Fruit fly (Drosophila melanogaster) Kc167 (cell line): ENCODE data around the gene ric8a.

Source experiments
- h ChIP-seq: fragments of >200 bp; optimal IDR thresholded peaks from 3 replicates; lab custom pipeline; 2018; ENCODE audit warnings: missing external identifiers
- ttk ChIP-seq: sonication (Bioruptor generic); optimal IDR thresholded peaks from 2 replicates; lab custom pipeline; 2017; ENCODE audit warnings: missing external identifiers

- no peak for TF ChIP-seq h (lab: Kevin White, UChicago)
- no peak for TF ChIP-seq ttk (lab: Kevin White, UChicago)
Observed at dm6 chrX:9284024-9284738, 28.2 kb downstream of the ric8a start, which contains the start of gene lz.
